Worm (Caenorhabditis elegans): ENCODE results near the gene clec-141.

Gene clec-141

DNA sequence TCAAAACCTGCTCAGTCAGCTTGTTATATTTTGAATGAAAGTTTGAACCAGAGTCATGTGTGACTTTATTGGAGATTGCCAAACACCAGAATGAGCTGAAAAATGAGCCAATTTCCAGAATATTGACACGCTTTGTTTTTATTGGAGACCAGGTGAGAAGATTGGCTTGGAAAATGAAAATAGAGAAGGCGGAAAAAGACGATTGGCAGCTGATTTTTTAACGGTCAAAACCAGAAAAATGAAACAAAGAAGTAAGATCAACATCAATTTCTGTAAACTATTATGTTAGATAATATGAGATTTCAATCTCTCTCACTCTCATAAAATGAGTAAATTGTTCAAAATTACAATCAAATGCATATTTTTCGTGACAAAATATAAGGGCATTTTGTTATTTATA is 25.6 kb upstream of the clec-141 start, which contains the start of gene srx-114:
TSS of gene srx-114 (minus strand) at position 101 of the 400 bp plus-strand sequence.
- TF ChIP-seq rnt-1 (tag; optimal IDR thresholded peaks at IDR 0.05), result no peak
- TF ChIP-seq nhr-19 (GFP tag; conservative IDR thresholded peaks at IDR 0.05), result no peak
- no peak for TF ChIP-seq sup-37 (GFP tag; optimal IDR thresholded peaks at IDR 0.05)
- TF ChIP-seq ceh-90 (tag; optimal IDR thresholded peaks at IDR 0.05), result no peak
- no peak for TF ChIP-seq tlp-1 (tag; optimal IDR thresholded peaks at IDR 0.05)
- TF ChIP-seq lin-15B (tag; optimal IDR thresholded peaks at IDR 0.05), result no peak
- no peak for TF ChIP-seq mef-2 (tag; optimal IDR thresholded peaks at IDR 0.05)
- no peak for TF ChIP-seq fkh-8 (tag; optimal IDR thresholded peaks at IDR 0.05)
- no peak for TF ChIP-seq egl-27 (tag; optimal IDR thresholded peaks at IDR 0.05)
- no peak for TF ChIP-seq lin-35 (GFP tag; optimal IDR thresholded peaks at IDR 0.05)
- no peak for TF ChIP-seq hlh-17 (GFP tag; optimal IDR thresholded peaks at IDR 0.05; ENCODE audit: borderline replicate concordance)
- TF ChIP-seq mdl-1 (tag; optimal IDR thresholded peaks at IDR 0.05), result no peak
- no peak for TF ChIP-seq hpl-2 (GFP tag; optimal IDR thresholded peaks at IDR 0.05)
- TF ChIP-seq ets-5 (GFP tag; IDR thresholded peaks at IDR 0.05), result no peak

DNA sequence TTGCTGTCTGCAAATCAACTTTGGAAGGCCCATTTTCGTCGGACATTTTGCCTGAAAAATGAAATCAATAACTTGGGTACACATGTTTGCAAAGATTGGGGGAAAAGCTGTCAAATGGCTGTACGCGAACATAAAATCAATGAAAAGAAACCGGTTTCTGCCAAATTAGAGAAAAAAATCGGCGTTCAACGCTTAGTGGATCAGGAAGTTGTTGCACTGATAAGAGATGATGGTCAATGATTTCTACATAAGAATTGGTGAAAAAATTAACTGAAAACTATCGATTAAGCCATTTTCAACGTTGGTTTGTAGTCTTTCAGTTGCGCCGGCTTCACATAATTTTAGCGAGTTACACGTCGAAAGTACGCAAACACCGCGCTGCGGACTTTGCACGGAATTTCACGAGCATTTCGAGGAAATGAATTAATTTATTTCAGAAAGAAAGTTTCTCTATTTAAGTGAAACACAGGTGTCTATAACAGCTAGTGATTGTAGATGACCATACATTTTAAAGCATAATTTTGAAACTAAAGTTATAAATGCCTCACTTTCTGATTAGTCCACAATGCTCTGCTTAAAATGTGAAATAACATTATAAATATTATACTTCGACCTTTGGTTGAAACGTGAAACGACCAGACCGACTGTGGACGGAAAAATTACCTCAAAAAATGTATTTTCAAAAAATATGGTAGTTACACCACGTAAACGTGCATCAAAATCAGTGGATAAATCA is 22.2 kb upstream of the clec-141 start, which contains the start of the genes F07F6.4 and F07F6.2:
TSS of gene F07F6.4 (minus strand) at position 51 of the 736 bp plus-strand sequence.
TSS of gene F07F6.2 (plus strand) at position 686 of the 736 bp plus-strand sequence.
- TF ChIP-seq fkh-10 (GFP tag; optimal IDR thresholded peaks at IDR 0.05) (no peak), nhr-237 (tag; optimal IDR thresholded peaks at IDR 0.05) (no peak), zag-1 (tag; optimal IDR thresholded peaks at IDR 0.05) (no peak), ztf-4 (tag; optimal IDR thresholded peaks at IDR 0.05) (no peak), ceh-63 (GFP tag; optimal IDR thresholded peaks at IDR 0.05) (no peak), pag-3 (tag; optimal IDR thresholded peaks at IDR 0.05; ENCODE audit: borderline replicate concordance, insufficient read depth) (no peak), hlh-17 (GFP tag; optimal IDR thresholded peaks at IDR 0.05; ENCODE audit: borderline replicate concordance) (no peak), grh-1 (GFP tag; IDR thresholded peaks at IDR 0.05) (no peak), efl-3 (GFP tag; optimal IDR thresholded peaks at IDR 0.05) (no peak), isw-1 (GFP tag; IDR thresholded peaks at IDR 0.05) (no peak), nhr-90 (tag; optimal IDR thresholded peaks at IDR 0.05; ENCODE audit: poor library complexity) (no peak), aha-1 (tag; optimal IDR thresholded peaks at IDR 0.05) (no peak), C16A3.4 (tag; optimal IDR thresholded peaks at IDR 0.05) (no peak), efl-1 (optimal IDR thresholded peaks at IDR 0.05) (peak; percentile 40 to 55), efl-1 (GFP tag; optimal IDR thresholded peaks at IDR 0.05 in 1 of 2) (peak; percentile 56 to 89), jun-1 (tag; optimal IDR thresholded peaks at IDR 0.05) (no peak), nhr-11 (tag; optimal IDR thresholded peaks at IDR 0.05) (no peak), tbx-2 (tag; optimal IDR thresholded peaks at IDR 0.05) (no peak), nhr-85 (tag) (no peak), ets-5 (GFP tag; IDR thresholded peaks at IDR 0.05) (no peak), C04F5.9 (tag; optimal IDR thresholded peaks at IDR 0.05) (no peak), ceh-88 (GFP tag; IDR thresholded peaks at IDR 0.05) (no peak), dpl-1 (GFP tag; optimal IDR thresholded peaks at IDR 0.05) (peak; percentile 30 to 64 (median 42)), nhr-20 (tag; optimal IDR thresholded peaks at IDR 0.05) (no peak), lin-13 (GFP tag; optimal IDR thresholded peaks at IDR 0.05) (no peak), elt-3 (tag; optimal IDR thresholded peaks at IDR 0.05) (no peak), nhr-47 (tag; optimal IDR thresholded peaks at IDR 0.05) (peak; percentile 2), nhr-71 (tag; optimal IDR thresholded peaks at IDR 0.05) (peak; percentile 32), mep-1 (tag; optimal IDR thresholded peaks at IDR 0.05) (no peak), unc-86 (tag; optimal IDR thresholded peaks at IDR 0.05) (no peak), fkh-4 (tag; optimal IDR thresholded peaks at IDR 0.05; ENCODE audit: borderline replicate concordance) (no peak), lin-39 (tag; optimal IDR thresholded peaks at IDR 0.05) (no peak), F16B12.6 (tag; optimal IDR thresholded peaks at IDR 0.05) (peak; percentile 92), alr-1 (tag; optimal IDR thresholded peaks at IDR 0.05; ENCODE audit: borderline replicate concordance) (no peak), mab-9 (GFP tag; IDR thresholded peaks at IDR 0.05) (no peak), ceh-90 (tag; optimal IDR thresholded peaks at IDR 0.05) (no peak), unc-130 (tag; optimal IDR thresholded peaks at IDR 0.05) (peak; percentile 53), egl-27 (tag; optimal IDR thresholded peaks at IDR 0.05) (no peak), unc-62 (GFP tag; optimal IDR thresholded peaks at IDR 0.05) (no peak), lsy-2 (tag; optimal IDR thresholded peaks at IDR 0.05) (peak in 1 of 2 experiments; percentile 15)

All from whole organism, L1 larva.